Worm (Caenorhabditis elegans) whole organism, dauer: ENCODE results near the gene Y55F3C.9.
"Not testable (repeated sequence)": the region's sequence is repeated elsewhere in the genome, so short reads cannot be mapped to it uniquely, and the experiment has no call there.

Experiments used
- unc-62 ChIP-seq: sonication (generic microtip); optimal IDR thresholded peaks from 2 replicates; lab custom pipeline; 2017; ENCODE audit warnings: missing biosample characterization, missing genetic modification reagents, missing genetic modification characterization

Y55F3C.9 gene

ce11 chrIV:728095-728494, at the start of gene Y55F3C.9:
Y55F3C.9 (minus strand) TSS chrIV:728195.
- TF ChIP-seq unc-62 = no peak

DNA sequence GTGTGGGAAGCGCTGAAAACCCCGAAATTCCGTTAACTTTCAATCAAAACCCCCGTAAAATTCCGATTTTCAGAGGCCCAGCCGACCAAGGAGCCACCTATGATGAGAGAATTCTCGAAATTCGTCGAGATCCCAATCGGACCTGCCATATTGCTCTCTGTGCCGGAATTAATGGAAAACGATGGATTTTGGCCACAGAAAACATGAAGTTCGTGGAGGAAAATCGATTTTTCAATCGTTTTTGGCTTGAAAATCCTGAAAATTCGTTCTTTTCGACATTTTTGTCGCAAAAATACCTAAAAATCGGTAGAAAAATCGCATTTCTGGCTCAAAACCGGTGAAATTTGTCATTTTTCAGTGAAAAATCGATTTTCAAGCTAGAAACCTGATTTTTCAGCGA, 45.6 kb upstream of the Y55F3C.9 start:
- TF ChIP-seq unc-62 = no peak

DNA sequence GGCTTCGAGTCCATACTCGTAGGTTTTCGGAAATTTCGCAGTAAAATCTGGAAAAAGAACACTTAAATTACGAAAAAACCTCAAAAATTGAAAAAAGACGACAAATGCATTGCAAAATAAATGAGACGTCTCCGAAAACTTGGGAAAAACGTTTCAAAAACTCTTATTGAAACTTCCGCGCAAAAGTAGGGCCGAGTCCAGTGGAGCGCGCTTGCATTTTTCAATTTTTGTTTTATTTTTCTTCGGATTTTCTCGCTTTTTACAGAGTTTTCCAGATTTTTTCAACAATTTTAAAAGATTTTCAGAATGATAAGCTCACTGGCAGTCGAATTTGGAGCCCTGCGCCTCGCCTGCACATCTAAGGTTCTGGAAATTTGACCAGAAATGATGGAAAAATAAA, 44.9 kb upstream of the Y55F3C.9 start, which contains the start of gene mrpl-2:
mrpl-2 (plus strand) TSS at position 307 of the 400 bp plus-strand sequence.
- no peak for TF ChIP-seq unc-62

DNA sequence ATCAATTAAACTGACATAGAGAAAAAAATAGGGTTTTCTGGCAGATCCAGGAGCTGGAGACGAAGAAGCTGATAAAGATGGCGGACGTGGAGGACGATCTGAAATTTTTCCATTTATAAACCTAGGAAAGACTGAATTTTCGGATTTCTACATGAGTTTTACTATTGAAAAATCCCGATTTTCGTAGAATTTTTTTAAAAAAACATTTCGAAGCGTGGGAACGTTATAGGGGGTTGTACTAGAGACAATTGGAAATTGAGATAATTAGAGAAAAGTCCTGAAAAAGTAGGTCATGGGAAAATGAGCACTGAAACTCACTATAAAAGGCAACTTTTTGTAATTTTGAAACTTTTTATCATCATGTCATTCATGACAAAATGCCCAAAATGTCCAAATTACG, 43.1 kb upstream of the Y55F3C.9 start, which contains the start of gene F56B3.9:
F56B3.9 (plus strand) TSS at position 301 of the 400 bp plus-strand sequence.
- TF ChIP-seq unc-62 = not testable (repeated sequence)

DNA sequence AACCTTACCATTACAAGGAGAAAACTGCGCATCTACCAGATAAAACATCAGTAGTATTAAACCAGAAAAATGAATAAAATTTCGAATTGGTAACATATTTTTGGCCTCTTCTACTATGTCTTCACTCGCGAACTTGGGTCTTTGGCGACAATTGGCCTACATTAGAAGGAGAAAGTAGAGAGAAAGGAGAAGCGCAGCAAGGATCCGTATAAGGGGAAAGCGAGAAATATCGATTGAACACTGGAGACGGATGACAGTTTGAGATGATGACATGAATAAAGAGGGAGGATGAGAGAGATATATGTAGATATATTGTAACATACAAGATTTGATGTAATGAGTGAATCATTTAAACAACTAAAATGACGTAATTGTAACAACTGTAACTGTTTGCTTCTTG, 40.3 kb upstream of the Y55F3C.9 start, which contains the start of gene F56B3.2:
F56B3.2 (minus strand) TSS at position 273 of the 400 bp plus-strand sequence.
- no peak for TF ChIP-seq unc-62

ce11 chrIV:763377-764063, 35.5 kb upstream of the Y55F3C.9 start, which contains the start of gene col-103:
col-103 (minus strand) TSS chrIV:763678.
- no peak for TF ChIP-seq unc-62

DNA sequence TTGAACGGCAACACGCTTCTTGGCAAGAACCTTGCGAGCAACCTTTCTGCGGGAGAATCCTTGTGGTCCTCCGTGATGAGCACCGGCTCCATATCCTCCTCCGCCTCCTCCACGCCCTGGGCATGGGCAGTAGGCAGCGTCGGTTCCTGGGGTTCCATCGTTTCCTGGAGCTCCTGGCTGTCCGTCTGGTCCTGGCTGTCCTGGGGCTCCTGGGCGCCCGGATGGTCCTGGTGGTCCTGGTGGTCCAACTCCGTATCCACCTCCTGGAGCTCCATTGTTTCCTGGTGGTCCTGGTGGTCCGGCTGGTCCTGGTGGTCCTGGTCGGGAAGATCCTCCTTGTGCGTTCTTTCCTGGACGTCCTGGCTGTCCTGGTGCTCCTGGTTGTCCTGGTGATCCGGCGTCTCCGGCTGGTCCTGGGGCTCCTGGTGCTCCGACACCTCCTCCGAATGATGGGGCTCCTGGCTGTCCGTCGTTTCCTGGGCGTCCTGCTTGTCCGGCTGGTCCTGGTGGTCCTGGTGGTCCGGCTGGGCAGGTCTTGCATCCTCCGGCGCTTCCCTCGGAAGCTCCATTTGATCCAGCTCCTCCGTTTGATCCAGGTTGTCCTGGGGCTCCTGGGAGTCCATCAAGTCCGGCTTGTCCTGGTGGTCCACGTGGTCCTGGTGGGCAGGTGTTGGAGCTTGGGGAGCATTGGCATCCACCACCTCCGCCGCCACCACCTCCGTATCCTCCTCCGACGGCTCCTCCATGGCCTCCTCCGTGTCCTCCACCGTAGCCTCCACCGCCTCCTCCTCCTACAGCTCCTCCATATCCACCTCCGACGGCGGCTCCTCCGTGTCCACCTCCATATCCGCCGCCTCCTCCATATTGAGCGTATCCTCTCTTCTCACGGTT, 34.7 kb upstream of the Y55F3C.9 start:
- TF ChIP-seq unc-62 = no peak

DNA sequence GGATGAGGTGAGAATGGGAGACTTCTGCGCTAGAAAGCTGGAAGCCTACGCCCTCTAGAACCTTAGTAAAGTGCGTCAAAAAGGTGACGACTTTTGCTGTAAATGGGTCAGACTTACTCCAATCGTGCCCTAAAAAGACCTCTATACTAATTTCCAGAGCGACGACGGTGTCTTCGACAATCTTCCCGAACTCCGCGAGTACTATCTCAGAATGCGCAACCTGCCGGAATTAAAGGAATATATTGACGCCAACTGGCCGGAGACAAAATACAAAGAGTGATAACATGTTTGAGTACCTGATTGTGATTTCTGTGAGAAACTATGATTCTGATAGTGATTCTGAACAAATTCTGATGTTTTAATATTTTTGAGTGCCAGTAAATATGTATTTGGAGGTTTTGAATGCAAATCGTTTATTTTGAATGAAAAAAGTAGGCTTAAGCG, 34.0 kb upstream of the Y55F3C.9 start:
- TF ChIP-seq unc-62 = no peak

ce11 chrIV:760267-760666, 32.3 kb upstream of the Y55F3C.9 start, which contains the start of gene gst-40:
gst-40 (plus strand) TSS chrIV:760502.
- no peak for TF ChIP-seq unc-62

DNA sequence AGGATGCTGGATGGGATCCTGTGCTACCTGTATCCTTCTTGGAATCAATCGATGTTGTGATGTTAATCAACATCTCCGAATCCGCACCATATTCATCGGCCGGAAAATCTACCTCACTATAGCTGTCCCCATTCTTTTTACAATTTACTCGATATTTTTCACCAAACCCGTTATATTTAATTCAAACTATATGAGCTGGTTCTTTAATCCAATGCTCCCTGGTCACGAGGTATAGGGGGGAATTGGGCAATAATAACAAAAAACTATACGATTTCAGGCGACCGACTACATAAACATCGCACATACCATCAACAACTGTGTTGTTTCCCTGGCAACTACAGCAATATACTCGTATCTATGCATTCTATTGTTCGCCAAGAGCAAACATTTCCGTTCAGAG, 29.6 kb upstream of the Y55F3C.9 start:
- no peak for TF ChIP-seq unc-62

- no peak for TF ChIP-seq unc-62
Observed at ce11 chrIV:756956-757355, 29.0 kb upstream of the Y55F3C.9 start.

DNA sequence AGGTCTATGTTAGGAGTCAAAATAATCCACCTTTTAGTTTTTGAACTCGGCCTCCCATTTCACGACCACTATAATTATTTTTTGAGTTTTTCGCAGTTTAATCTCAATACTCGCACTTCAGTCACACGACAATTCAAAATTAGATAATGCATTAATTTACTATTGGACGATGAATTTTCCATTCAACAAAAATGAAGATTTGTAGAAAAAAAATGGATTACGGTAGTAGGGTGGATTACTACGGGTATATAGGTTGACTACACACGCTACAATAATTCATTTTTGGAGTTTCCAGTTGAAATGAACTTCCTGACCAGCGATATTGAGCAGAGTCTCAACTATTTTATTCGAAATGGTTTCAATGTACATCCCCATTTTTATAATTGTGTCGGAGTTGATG, 28.4 kb upstream of the Y55F3C.9 start, which contains the start of gene srt-23:
srt-23 (plus strand) TSS at position 301 of the 400 bp plus-strand sequence.
- no peak for TF ChIP-seq unc-62

DNA sequence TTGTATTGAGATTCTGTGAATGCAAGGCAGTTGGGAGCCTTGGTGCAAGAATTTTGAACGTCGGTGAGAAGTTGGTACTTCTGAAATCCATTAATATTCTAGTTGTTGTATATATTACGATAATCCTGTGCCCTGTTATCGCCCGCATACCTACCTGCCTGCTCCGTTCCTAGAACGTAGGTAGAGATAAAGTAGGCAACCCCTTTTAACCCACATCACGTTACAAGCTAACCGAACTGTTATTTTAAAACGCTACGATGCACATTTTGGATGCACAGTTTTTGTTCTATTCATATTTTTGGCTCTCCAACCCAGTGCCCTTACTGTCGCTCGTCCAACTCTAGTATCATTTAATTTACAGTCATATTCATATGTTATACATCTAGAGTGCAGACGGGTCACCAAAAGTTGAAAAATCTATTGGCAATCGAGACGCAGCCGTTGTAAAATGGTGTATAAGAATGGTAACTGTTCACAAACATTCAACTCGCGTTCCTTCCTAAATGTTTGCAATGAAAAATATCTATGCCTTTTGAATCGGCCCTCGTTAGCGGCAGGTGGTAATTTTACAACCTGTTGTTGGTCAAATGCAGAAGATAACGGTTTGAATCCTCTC, 26.5 kb upstream of the Y55F3C.9 start:
- no peak for TF ChIP-seq unc-62

ce11 chrIV:749557-749956, 21.6 kb upstream of the Y55F3C.9 start:
- TF ChIP-seq unc-62 = no peak

DNA sequence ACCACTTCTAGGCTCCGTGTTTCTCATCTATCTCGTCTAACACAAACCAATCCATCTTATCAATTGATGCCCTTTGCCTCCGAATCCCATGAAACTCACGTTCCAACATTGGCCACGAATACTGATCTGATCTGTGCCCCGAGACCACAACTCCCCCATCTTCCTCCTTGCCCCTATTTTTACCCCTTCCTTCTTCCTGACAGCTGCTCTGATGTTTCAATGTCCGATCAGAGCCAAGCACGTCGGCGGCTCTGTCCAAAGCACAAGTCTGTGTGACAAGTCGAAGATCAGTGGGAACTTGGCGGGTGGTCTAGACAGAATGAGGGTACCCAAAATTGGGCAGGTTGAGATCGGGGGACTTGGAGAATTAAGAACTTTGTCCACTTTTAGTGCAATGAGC, 18.3 kb upstream of the Y55F3C.9 start:
- no peak for TF ChIP-seq unc-62

DNA sequence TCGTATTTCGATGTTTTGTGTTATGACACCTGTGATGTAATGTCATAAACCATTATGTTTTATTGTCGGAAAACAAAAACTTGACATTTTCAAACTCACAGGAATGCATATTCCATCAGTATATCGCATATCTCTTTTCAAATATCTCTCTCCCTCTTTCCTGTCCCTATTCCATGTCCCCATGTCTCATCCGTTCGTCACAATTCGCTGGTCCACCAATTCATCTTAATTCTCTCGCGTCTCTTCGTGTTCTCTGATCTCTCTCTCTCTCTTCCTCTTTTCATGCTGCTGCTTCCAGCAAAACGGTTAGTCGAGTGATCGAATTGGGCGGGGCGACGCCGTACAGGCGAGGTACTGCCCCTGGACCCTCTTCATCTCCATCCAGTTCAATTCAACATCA, 13.8 kb upstream of the Y55F3C.9 start:
- TF ChIP-seq unc-62 = no peak

- TF ChIP-seq unc-62 = no peak
Observed at ce11 chrIV:740674-741073, 12.7 kb upstream of the Y55F3C.9 start.
